Worm (Caenorhabditis elegans) whole organism, L1 larva: ENCODE measurements around the gene F01F1.3.

Experiments
- C04F5.9 ChIP-seq: sonication (generic microtip); optimal IDR thresholded peaks from 2 replicates; lab custom pipeline; 2016; ENCODE audit warnings: missing genetic modification characterization, missing compliant biosample characterization
- C34B4.2 ChIP-seq: sonication (generic microtip); optimal IDR thresholded peaks from 2 replicates; lab custom pipeline; 2017; ENCODE audit warnings: mild to moderate bottlenecking, missing genetic modification characterization, missing compliant biosample characterization
- F16B12.6 ChIP-seq: fragments of 150-350 bp; optimal IDR thresholded peaks from 2 replicates; lab custom pipeline; 2014; ENCODE audit warnings: missing biosample characterization, missing genetic modification characterization
- Y116A8C.19 ChIP-seq: sonication (generic microtip); optimal IDR thresholded peaks from 2 replicates; lab custom pipeline; 2016; ENCODE audit warnings: missing compliant biosample characterization, missing genetic modification characterization, borderline replicate concordance
- aha-1 ChIP-seq: fragments of 150-350 bp; optimal IDR thresholded peaks from 2 replicates; lab custom pipeline; 2014; ENCODE audit warnings: missing biosample characterization, missing genetic modification characterization
- alr-1 ChIP-seq: fragments of 200-800 bp; sonication (Bioruptor generic); optimal IDR thresholded peaks from 2 replicates; lab custom pipeline; 2018; ENCODE audit warnings: borderline replicate concordance, mild to moderate bottlenecking, missing genetic modification characterization, missing compliant biosample characterization
- aly-2 ChIP-seq: fragments of 150-350 bp; optimal IDR thresholded peaks from 2 replicates; lab custom pipeline; 2014; ENCODE audit warnings: missing biosample characterization, missing genetic modification characterization
- blmp-1 ChIP-seq: fragments of 150-350 bp; optimal IDR thresholded peaks from 2 replicates; lab custom pipeline; 2014; ENCODE audit warnings: missing biosample characterization, missing genetic modification characterization
- ceh-63 ChIP-seq: fragments of 200-800 bp; sonication (Bioruptor generic); optimal IDR thresholded peaks from 2 replicates; lab custom pipeline; 2018; ENCODE audit warnings: mild to moderate bottlenecking, missing genetic modification characterization, missing compliant biosample characterization
- ceh-8 ChIP-seq: fragments of 200-800 bp; sonication (Bioruptor generic); optimal IDR thresholded peaks from 2 replicates; lab custom pipeline; 2018; ENCODE audit warnings: mild to moderate bottlenecking, missing genetic modification characterization, moderate library complexity, missing compliant biosample characterization
- ceh-88 ChIP-seq: fragments of 200-800 bp; sonication (Bioruptor generic); IDR thresholded peaks from 2 replicates; pipeline ENCODE4 v1.3.6; 2022; ENCODE audit warnings: missing genetic modification characterization, missing compliant biosample characterization
- dpl-1 ChIP-seq, 3 experiments: fragments of 150-350 bp in 2 of 3; sonication (generic microtip) in 1 of 3; optimal IDR thresholded peaks; 2 replicates each; lab custom pipeline; 2014 to 2017; ENCODE audit warnings: missing biosample characterization in 3 of 3, missing genetic modification characterization in 3 of 3, missing genetic modification reagents in 3 of 3
- dsc-1 ChIP-seq: sonication (generic microtip); optimal IDR thresholded peaks from 2 replicates; lab custom pipeline; 2016; ENCODE audit warnings: mild to moderate bottlenecking, missing genetic modification characterization, missing compliant biosample characterization
- efl-1 ChIP-seq, 4 experiments: fragments of 150-350 bp; optimal IDR thresholded peaks in 3 of 4; peaks in 1 of 4; 1 replicate in 1 of 4; 2 replicates in 3 of 4; lab custom pipeline; 2014; ENCODE audit warnings: missing biosample characterization in 2 of 4, missing genetic modification characterization in 2 of 4, missing genetic modification reagents in 2 of 4
- efl-3 ChIP-seq: fragments of 200-800 bp; sonication (Bioruptor generic); optimal IDR thresholded peaks from 2 replicates; lab custom pipeline; 2018; ENCODE audit warnings: mild to moderate bottlenecking, missing genetic modification characterization, missing compliant biosample characterization
- elt-2 ChIP-seq: sonication (generic microtip); optimal IDR thresholded peaks from 2 replicates; lab custom pipeline; 2016; ENCODE audit warnings: missing genetic modification characterization, mild to moderate bottlenecking, inconsistent platforms, missing compliant biosample characterization, missing genetic modification reagents
- ets-5 ChIP-seq: fragments of 200-800 bp; sonication (Bioruptor generic); IDR thresholded peaks from 2 replicates; pipeline ENCODE4 v1.3.6; 2022; ENCODE audit warnings: missing genetic modification characterization, missing compliant biosample characterization
- fkh-10 ChIP-seq: sonication (generic microtip); optimal IDR thresholded peaks from 2 replicates; lab custom pipeline; 2017; ENCODE audit warnings: missing biosample characterization, missing genetic modification reagents, missing genetic modification characterization
- grh-1 ChIP-seq: fragments of 200-800 bp; sonication (Bioruptor generic); IDR thresholded peaks from 2 replicates; pipeline ENCODE4 v1.3.6; 2022; ENCODE audit warnings: missing genetic modification reagents, missing genetic modification characterization, missing compliant biosample characterization
- hpl-2 ChIP-seq: fragments of 150-350 bp; optimal IDR thresholded peaks from 2 replicates; lab custom pipeline; 2014; ENCODE audit warnings: missing biosample characterization, missing genetic modification reagents, missing genetic modification characterization
- irx-1 ChIP-seq: sonication (generic microtip); optimal IDR thresholded peaks from 2 replicates; lab custom pipeline; 2016; ENCODE audit warnings: missing genetic modification characterization, missing compliant biosample characterization
- jun-1 ChIP-seq: fragments of 150-350 bp; optimal IDR thresholded peaks from 2 replicates; lab custom pipeline; 2014; ENCODE audit warnings: missing biosample characterization, missing genetic modification reagents, missing genetic modification characterization
- lin-13 ChIP-seq: fragments of 150-350 bp; optimal IDR thresholded peaks from 2 replicates; lab custom pipeline; 2014; ENCODE audit warnings: missing biosample characterization, missing genetic modification reagents, missing genetic modification characterization
- lin-15B ChIP-seq: fragments of 150-350 bp; sonication (generic microtip); optimal IDR thresholded peaks from 3 replicates; lab custom pipeline; 2014; ENCODE audit warnings: missing biosample characterization, missing genetic modification characterization
- lin-35 ChIP-seq, 2 experiments: fragments of 150-350 bp; optimal IDR thresholded peaks; 2 replicates each; lab custom pipeline; 2014; ENCODE audit warnings: missing biosample characterization in 2 of 2, missing genetic modification characterization in 2 of 2, missing genetic modification reagents in 2 of 2
- lir-3 ChIP-seq: sonication (generic microtip); optimal IDR thresholded peaks from 2 replicates; lab custom pipeline; 2016; ENCODE audit warnings: mild to moderate bottlenecking, missing genetic modification characterization, moderate library complexity, missing compliant biosample characterization; ENCODE audit not compliant: poor library complexity
- lsy-2 ChIP-seq, 2 experiments: fragments of 150-350 bp; optimal IDR thresholded peaks; 2 replicates each; lab custom pipeline; 2014; ENCODE audit warnings: missing biosample characterization in 2 of 2, missing genetic modification characterization in 2 of 2
- mab-9 ChIP-seq: fragments of 200-800 bp; sonication (Bioruptor generic); IDR thresholded peaks from 2 replicates; pipeline ENCODE4 v1.3.6; 2022; ENCODE audit warnings: missing genetic modification reagents, missing genetic modification characterization, missing compliant biosample characterization
- mdl-1 ChIP-seq, 2 experiments: fragments of 150-350 bp; optimal IDR thresholded peaks; 2 replicates each; lab custom pipeline; 2014 to 2017; ENCODE audit warnings: missing biosample characterization in 2 of 2, missing genetic modification characterization in 2 of 2, inconsistent platforms in 1 of 2
- mef-2 ChIP-seq: fragments of 150-350 bp; optimal IDR thresholded peaks from 2 replicates; lab custom pipeline; 2014; ENCODE audit warnings: missing biosample characterization, missing genetic modification characterization
- mep-1 ChIP-seq: fragments of 150-350 bp; optimal IDR thresholded peaks from 2 replicates; lab custom pipeline; 2014; ENCODE audit warnings: missing biosample characterization, missing genetic modification characterization
- nhr-11 ChIP-seq: fragments of 150-350 bp; optimal IDR thresholded peaks from 2 replicates; lab custom pipeline; 2014; ENCODE audit warnings: missing biosample characterization, missing genetic modification characterization
- nhr-20 ChIP-seq: sonication (generic microtip); optimal IDR thresholded peaks from 2 replicates; lab custom pipeline; 2016; ENCODE audit warnings: mild to moderate bottlenecking, missing genetic modification characterization, missing compliant biosample characterization
- nhr-47 ChIP-seq: sonication (generic microtip); optimal IDR thresholded peaks from 2 replicates; lab custom pipeline; 2016; ENCODE audit warnings: mild to moderate bottlenecking, missing genetic modification characterization, moderate library complexity, missing compliant biosample characterization
- nhr-71 ChIP-seq: sonication (generic microtip); optimal IDR thresholded peaks from 2 replicates; lab custom pipeline; 2016; ENCODE audit warnings: mild to moderate bottlenecking, missing genetic modification characterization, moderate library complexity, missing compliant biosample characterization
- nhr-76 ChIP-seq: sonication (generic microtip); optimal IDR thresholded peaks from 2 replicates; lab custom pipeline; 2017; ENCODE audit warnings: missing biosample characterization, missing genetic modification characterization
- nhr-77 ChIP-seq: fragments of 150-350 bp; optimal IDR thresholded peaks from 2 replicates; lab custom pipeline; 2014; ENCODE audit warnings: missing biosample characterization, missing genetic modification characterization
- nhr-84 ChIP-seq: sonication (generic microtip); optimal IDR thresholded peaks from 2 replicates; lab custom pipeline; 2017; ENCODE audit warnings: missing biosample characterization, missing genetic modification characterization
- nhr-85 ChIP-seq: sonication (generic microtip); peaks from one replicate; lab custom pipeline; 2016; ENCODE audit warnings: missing genetic modification characterization, inconsistent platforms, missing compliant biosample characterization
- nhr-90 ChIP-seq: sonication (generic microtip); optimal IDR thresholded peaks from 2 replicates; lab custom pipeline; 2016; ENCODE audit warnings: mild to moderate bottlenecking, missing genetic modification characterization, missing compliant biosample characterization; ENCODE audit not compliant: poor library complexity
- pag-3 ChIP-seq: sonication (generic microtip); optimal IDR thresholded peaks from 2 replicates; lab custom pipeline; 2017; ENCODE audit warnings: missing genetic modification characterization, mild to moderate bottlenecking, missing compliant biosample characterization, antibody characterized with exemption, borderline replicate concordance; ENCODE audit not compliant: insufficient read depth
- pax-3 ChIP-seq: fragments of 200-800 bp; sonication (Bioruptor generic); optimal IDR thresholded peaks from 2 replicates; lab custom pipeline; 2018; ENCODE audit warnings: mild to moderate bottlenecking, missing genetic modification characterization, moderate library complexity, missing compliant biosample characterization
- skn-1 ChIP-seq: fragments of 150-350 bp; optimal IDR thresholded peaks from 2 replicates; lab custom pipeline; 2014; ENCODE audit warnings: missing biosample characterization, missing genetic modification characterization
- snpc-4 ChIP-seq: fragments of 150-350 bp; optimal IDR thresholded peaks from 2 replicates; lab custom pipeline; 2014; ENCODE audit warnings: missing biosample characterization, missing genetic modification characterization
- sox-4 ChIP-seq: sonication (generic microtip); optimal IDR thresholded peaks from 2 replicates; lab custom pipeline; 2016; ENCODE audit warnings: missing genetic modification characterization, missing compliant biosample characterization
- sptf-1 ChIP-seq: fragments of 150-350 bp; optimal IDR thresholded peaks from 2 replicates; lab custom pipeline; 2014; ENCODE audit warnings: missing biosample characterization, missing genetic modification characterization
- tlp-1 ChIP-seq: fragments of 150-350 bp; optimal IDR thresholded peaks from 2 replicates; lab custom pipeline; 2014; ENCODE audit warnings: missing biosample characterization, missing genetic modification characterization
- unc-130 ChIP-seq: fragments of 150-350 bp; optimal IDR thresholded peaks from 2 replicates; lab custom pipeline; 2017; ENCODE audit warnings: missing biosample characterization, missing genetic modification characterization, inconsistent platforms
- unc-62 ChIP-seq: fragments of 150-350 bp; optimal IDR thresholded peaks from 2 replicates; lab custom pipeline; 2014; ENCODE audit warnings: missing biosample characterization, missing genetic modification reagents, missing genetic modification characterization
- vab-15 ChIP-seq: sonication (generic microtip); optimal IDR thresholded peaks from 2 replicates; lab custom pipeline; 2017; ENCODE audit warnings: missing genotype, mild to moderate bottlenecking, missing genetic modification characterization, missing compliant biosample characterization
- xbp-1 ChIP-seq: sonication (generic microtip); optimal IDR thresholded peaks from 2 replicates; lab custom pipeline; 2016; ENCODE audit warnings: missing genetic modification characterization, missing compliant biosample characterization
- zip-4 ChIP-seq: fragments of 200-800 bp; sonication (Bioruptor generic); optimal IDR thresholded peaks from 2 replicates; lab custom pipeline; 2018; ENCODE audit warnings: mild to moderate bottlenecking, missing genetic modification characterization, moderate library complexity, missing compliant biosample characterization
- ztf-4 ChIP-seq: fragments of 150-350 bp; optimal IDR thresholded peaks from 2 replicates; lab custom pipeline; 2014; ENCODE audit warnings: missing biosample characterization, missing genetic modification characterization

Gene F01F1.3

ce11 chrIII:5836816-5837215, 34.9 kb upstream of the F01F1.3 start, which contains the start of gene W04D12.1:
Gene W04D12.1 (plus strand): TSS chrIII:5836926.
- TF ChIP-seq efl-1 (optimal IDR thresholded peaks at IDR 0.05; lab: Kevin White, UChicago) (peak in 1 of 2 experiments; percentile 11), efl-1 (GFP tag; optimal IDR thresholded peaks at IDR 0.05 in 1 of 2; lab: Kevin White, UChicago) (no peak), mab-9 (no peak), F16B12.6 (tag; lab: Kevin White, UChicago) (no peak), nhr-90 (tag; lab: Kevin White, UChicago) (no peak), lin-15B (tag; lab: Kevin White, UChicago) (no peak), blmp-1 (tag; lab: Kevin White, UChicago) (peak; percentile 94), C04F5.9 (tag; lab: Kevin White, UChicago) (no peak), nhr-77 (tag; lab: Kevin White, UChicago) (no peak), xbp-1 (tag; lab: Kevin White, UChicago) (no peak), jun-1 (tag; lab: Kevin White, UChicago) (no peak), zip-4 (GFP tag; lab: Kevin White, UChicago) (no peak), nhr-85 (peak; percentile 72), hpl-2 (no peak), lin-35 (GFP tag; optimal IDR thresholded peaks at IDR 0.05; lab: Kevin White, UChicago) (peak in 1 of 2 experiments; percentile 35), nhr-71 (tag; lab: Kevin White, UChicago) (peak; percentile 12), sptf-1 (tag; lab: Kevin White, UChicago) (no peak), nhr-76 (tag; lab: Kevin White, UChicago) (no peak), ceh-8 (no peak), unc-130 (tag; lab: Kevin White, UChicago) (peak; percentile 6), nhr-20 (tag; lab: Kevin White, UChicago) (peak; percentile 33), vab-15 (tag; lab: Kevin White, UChicago) (no peak), ztf-4 (tag; lab: Kevin White, UChicago) (no peak), nhr-84 (no peak), elt-2 (tag; lab: Kevin White, UChicago) (no peak), pax-3 (no peak), nhr-11 (tag; lab: Kevin White, UChicago) (no peak), dsc-1 (no peak), tlp-1 (no peak), pag-3 (no peak), fkh-10 (GFP tag; lab: Kevin White, UChicago) (no peak), lsy-2 (tag; optimal IDR thresholded peaks at IDR 0.05; lab: Kevin White, UChicago) (peak in 1 of 2 experiments; percentile 24), dpl-1 (GFP tag; optimal IDR thresholded peaks at IDR 0.05; lab: Kevin White, UChicago) (no peak), mdl-1 (tag; optimal IDR thresholded peaks at IDR 0.05; lab: Kevin White, UChicago) (no peak), aly-2 (tag; lab: Kevin White, UChicago) (no peak), alr-1 (no peak), skn-1 (peak; percentile 29), sox-4 (tag; lab: Kevin White, UChicago) (no peak), Y116A8C.19 (tag; lab: Kevin White, UChicago) (no peak), lir-3 (tag; lab: Kevin White, UChicago) (no peak), ets-5 (no peak), mep-1 (tag; lab: Kevin White, UChicago) (peak; percentile 56), irx-1 (tag; lab: Kevin White, UChicago) (no peak), aha-1 (tag; lab: Kevin White, UChicago) (no peak), nhr-47 (no peak), mef-2 (no peak), unc-62 (no peak), snpc-4 (tag; lab: Kevin White, UChicago) (no peak), efl-3 (GFP tag; lab: Kevin White, UChicago) (no peak), lin-13 (GFP tag; lab: Kevin White, UChicago) (no peak), C34B4.2 (tag; lab: Kevin White, UChicago) (no peak), ceh-63 (no peak), ceh-88 (GFP tag; lab: Robert Waterston, UW) (no peak), grh-1 (GFP tag; lab: Robert Waterston, UW) (no peak)
